Fruit fly (Drosophila melanogaster) whole organism, prepupa: Measurements from ENCODE around the gene PNKP.
A peak's percentile ranks its signal among the peaks of the same experiment; 100 is the strongest.

Experiments
- Blimp-1 ChIP-seq: fragments of 200-800 bp; sonication (Bioruptor generic); optimal IDR thresholded peaks from 3 replicates; lab custom pipeline; 2017; ENCODE audit warnings: missing biosample characterization, missing genetic modification characterization, mild to moderate bottlenecking, moderate library complexity, missing genetic modification reagents
- CG10631 ChIP-seq: fragments of 200-800 bp; sonication (Bioruptor generic); optimal IDR thresholded peaks from 2 replicates; lab custom pipeline; 2016; ENCODE audit warnings: missing biosample characterization, missing genetic modification characterization
- CG10669 ChIP-seq: fragments of 200-800 bp; sonication (Bioruptor generic); optimal IDR thresholded peaks from 3 replicates; lab custom pipeline; 2018; ENCODE audit warnings: missing biosample characterization, mild to moderate bottlenecking, missing genetic modification characterization, moderate library complexity
- CG11294 ChIP-seq: fragments of 200-800 bp; sonication (Bioruptor generic); IDR thresholded peaks from 2 replicates; pipeline ENCODE4 v1.3.6; 2022; ENCODE audit warnings: missing biosample characterization, missing genetic modification characterization
- CG11762 ChIP-seq: fragments of 200-800 bp; sonication (Bioruptor generic); optimal IDR thresholded peaks from 3 replicates; lab custom pipeline; 2016; ENCODE audit warnings: missing biosample characterization, missing genetic modification characterization; ENCODE audit not compliant: insufficient read depth
- CG11902 ChIP-seq: fragments of 200-800 bp; sonication (Bioruptor generic); optimal IDR thresholded peaks from 3 replicates; lab custom pipeline; 2016; ENCODE audit warnings: missing biosample characterization, missing genetic modification characterization
- CG1621 ChIP-seq: fragments of 200-800 bp; sonication (Bioruptor generic); optimal IDR thresholded peaks from 3 replicates; lab custom pipeline; 2018; ENCODE audit warnings: missing biosample characterization, mild to moderate bottlenecking, missing genetic modification characterization
- CG16779 ChIP-seq: fragments of 200-800 bp; sonication (Bioruptor generic); optimal IDR thresholded peaks from 3 replicates; lab custom pipeline; 2017; ENCODE audit warnings: missing biosample characterization, mild to moderate bottlenecking, missing genetic modification characterization
- CG31627 ChIP-seq: fragments of 200-800 bp; sonication (Bioruptor generic); optimal IDR thresholded peaks from 3 replicates; lab custom pipeline; 2016; ENCODE audit warnings: missing biosample characterization, missing genetic modification characterization
- CG32006 ChIP-seq: fragments of 200-800 bp; sonication (Bioruptor generic); optimal IDR thresholded peaks from 3 replicates; lab custom pipeline; 2017; ENCODE audit warnings: missing biosample characterization, mild to moderate bottlenecking, missing genetic modification characterization
- CG34406 ChIP-seq: fragments of 200-800 bp; sonication (Bioruptor generic); optimal IDR thresholded peaks from 3 replicates; lab custom pipeline; 2016; ENCODE audit warnings: missing biosample characterization, missing genetic modification characterization
- CG3919 ChIP-seq: fragments of 200-800 bp; sonication (Bioruptor generic); optimal IDR thresholded peaks from 3 replicates; lab custom pipeline; 2016; ENCODE audit warnings: missing biosample characterization, missing genetic modification characterization
- CG6163 ChIP-seq: fragments of 200-800 bp; sonication (Bioruptor generic); IDR thresholded peaks from 3 replicates; pipeline ENCODE4 v1.3.6; 2022; ENCODE audit warnings: missing biosample characterization, missing genetic modification characterization
- CG6276 ChIP-seq: fragments of 200-800 bp; sonication (Bioruptor generic); optimal IDR thresholded peaks from 2 replicates; lab custom pipeline; 2017; ENCODE audit warnings: missing biosample characterization, mild to moderate bottlenecking, missing genetic modification characterization
- CG6792 ChIP-seq: fragments of 200-800 bp; sonication (Bioruptor generic); optimal IDR thresholded peaks from 3 replicates; lab custom pipeline; 2016; ENCODE audit warnings: missing biosample characterization, missing genetic modification characterization
- CG6808 ChIP-seq: fragments of 200-800 bp; sonication (Bioruptor generic); optimal IDR thresholded peaks from 3 replicates; lab custom pipeline; 2017; ENCODE audit warnings: missing biosample characterization, missing genetic modification characterization, mild to moderate bottlenecking, moderate library complexity, missing genetic modification reagents
- CG7368 ChIP-seq: fragments of 200-800 bp; sonication (Bioruptor generic); optimal IDR thresholded peaks from 3 replicates; lab custom pipeline; 2016; ENCODE audit warnings: missing biosample characterization, missing genetic modification characterization
- CG8119 ChIP-seq: fragments of 200-800 bp; sonication (Bioruptor generic); IDR thresholded peaks from 3 replicates; pipeline ENCODE4 v1.3.6; 2022; ENCODE audit warnings: missing biosample characterization, missing genetic modification characterization
- CG8632 ChIP-seq: fragments of 200-800 bp; sonication (Bioruptor generic); optimal IDR thresholded peaks from 3 replicates; lab custom pipeline; 2016; ENCODE audit warnings: missing biosample characterization, missing genetic modification characterization
- CG9139 ChIP-seq: fragments of 200-800 bp; sonication (Bioruptor generic); optimal IDR thresholded peaks from 3 replicates; lab custom pipeline; 2017; ENCODE audit warnings: missing biosample characterization, mild to moderate bottlenecking, missing genetic modification characterization
- Eip75B ChIP-seq: fragments of 200-800 bp; sonication (Bioruptor generic); optimal IDR thresholded peaks from 3 replicates; lab custom pipeline; 2016; ENCODE audit warnings: missing biosample characterization, missing genetic modification characterization
- Eip78C ChIP-seq: fragments of 200-800 bp; sonication (Bioruptor generic); peaks from one replicate; lab custom pipeline; 2016; ENCODE audit warnings: missing biosample characterization, missing genetic modification characterization
- Ets21C ChIP-seq: fragments of 200-800 bp; sonication (Bioruptor generic); optimal IDR thresholded peaks from 3 replicates; lab custom pipeline; 2016; ENCODE audit warnings: missing biosample characterization, missing genetic modification characterization
- Ets96B ChIP-seq: fragments of 200-800 bp; optimal IDR thresholded peaks from 2 replicates; lab custom pipeline; 2019; ENCODE audit warnings: missing biosample characterization, mild to moderate bottlenecking, missing genetic modification characterization, moderate library complexity
- Gug ChIP-seq: fragments of 200-800 bp; sonication (Bioruptor generic); IDR thresholded peaks from 2 replicates; pipeline ENCODE4 v1.3.6; 2022; ENCODE audit warnings: missing biosample characterization, missing genetic modification characterization
- Hr39 ChIP-seq: fragments of 200-800 bp; sonication (Bioruptor generic); optimal IDR thresholded peaks from 2 replicates; lab custom pipeline; 2016; ENCODE audit warnings: missing biosample characterization, missing genetic modification characterization
- Lpt ChIP-seq: fragments of 200-800 bp; sonication (Bioruptor generic); optimal IDR thresholded peaks from 3 replicates; lab custom pipeline; 2016; ENCODE audit warnings: missing biosample characterization, missing genetic modification characterization
- achi ChIP-seq: fragments of 200-800 bp; sonication (Bioruptor generic); optimal IDR thresholded peaks from 3 replicates; lab custom pipeline; 2016; ENCODE audit warnings: missing biosample characterization, missing genetic modification characterization
- acj6 ChIP-seq: fragments of 200-800 bp; sonication (Bioruptor generic); optimal IDR thresholded peaks from 3 replicates; lab custom pipeline; 2016; ENCODE audit warnings: missing biosample characterization, missing genetic modification characterization
- cyc ChIP-seq: fragments of 200-800 bp; sonication (Bioruptor generic); optimal IDR thresholded peaks from 3 replicates; lab custom pipeline; 2016; ENCODE audit warnings: missing biosample characterization, missing genetic modification characterization
- dac ChIP-seq: fragments of 200-800 bp; sonication (Bioruptor generic); optimal IDR thresholded peaks from 2 replicates; lab custom pipeline; 2017; ENCODE audit warnings: missing biosample characterization, mild to moderate bottlenecking, missing genetic modification characterization
- dsx ChIP-seq: fragments of 200-800 bp; optimal IDR thresholded peaks from 3 replicates; lab custom pipeline; 2019; ENCODE audit warnings: missing biosample characterization, mild to moderate bottlenecking, missing genetic modification characterization, moderate library complexity; ENCODE audit not compliant: poor library complexity, severe bottlenecking
- eg ChIP-seq: fragments of 200-800 bp; sonication (Bioruptor generic); IDR thresholded peaks from 3 replicates; pipeline ENCODE4 v1.3.6; 2022; ENCODE audit warnings: missing biosample characterization, missing genetic modification characterization
- fd59A ChIP-seq: fragments of 200-800 bp; sonication (Bioruptor generic); optimal IDR thresholded peaks from 2 replicates; lab custom pipeline; 2017; ENCODE audit warnings: missing biosample characterization, mild to moderate bottlenecking, missing genetic modification characterization, missing genetic modification reagents
- fd85E ChIP-seq: fragments of 200-800 bp; sonication (Bioruptor generic); optimal IDR thresholded peaks from 3 replicates; lab custom pipeline; 2016; ENCODE audit warnings: missing biosample characterization, missing genetic modification characterization
- fkh ChIP-seq: fragments of 200-800 bp; sonication (Bioruptor generic); optimal IDR thresholded peaks from 3 replicates; lab custom pipeline; 2017; ENCODE audit warnings: missing biosample characterization, mild to moderate bottlenecking, missing genetic modification characterization, moderate library complexity
- lz ChIP-seq: fragments of 200-800 bp; sonication (Bioruptor generic); optimal IDR thresholded peaks from 3 replicates; lab custom pipeline; 2016; ENCODE audit warnings: missing biosample characterization, missing genetic modification characterization
- net ChIP-seq: fragments of 200-800 bp; sonication (Bioruptor generic); optimal IDR thresholded peaks from 3 replicates; lab custom pipeline; 2016; ENCODE audit warnings: missing biosample characterization, missing genetic modification characterization
- pdm3 ChIP-seq: fragments of 200-800 bp; sonication (Bioruptor generic); optimal IDR thresholded peaks from 3 replicates; lab custom pipeline; 2016; ENCODE audit warnings: missing biosample characterization, missing genetic modification characterization
- spab ChIP-seq: fragments of 200-800 bp; sonication (Bioruptor generic); optimal IDR thresholded peaks from 2 replicates; lab custom pipeline; 2017; ENCODE audit warnings: missing biosample characterization, mild to moderate bottlenecking, missing genetic modification characterization, missing genetic modification reagents
- ss ChIP-seq, 2 experiments: fragments of 200-800 bp; sonication (Bioruptor generic); optimal IDR thresholded peaks; 2 replicates in 1 of 2; 3 replicates in 1 of 2; lab custom pipeline; 2017 to 2018; ENCODE audit warnings: mild to moderate bottlenecking in 2 of 2, missing biosample characterization in 2 of 2, missing genetic modification characterization in 2 of 2, moderate library complexity in 1 of 2
- topi ChIP-seq: fragments of 200-800 bp; sonication (Bioruptor generic); optimal IDR thresholded peaks from 3 replicates; lab custom pipeline; 2016; ENCODE audit warnings: missing biosample characterization, missing genetic modification characterization
- vri ChIP-seq: fragments of 200-800 bp; sonication (Bioruptor generic); optimal IDR thresholded peaks from 3 replicates; lab custom pipeline; 2016; ENCODE audit warnings: missing biosample characterization, mild to moderate bottlenecking, missing genetic modification characterization

The PNKP gene

DNA sequence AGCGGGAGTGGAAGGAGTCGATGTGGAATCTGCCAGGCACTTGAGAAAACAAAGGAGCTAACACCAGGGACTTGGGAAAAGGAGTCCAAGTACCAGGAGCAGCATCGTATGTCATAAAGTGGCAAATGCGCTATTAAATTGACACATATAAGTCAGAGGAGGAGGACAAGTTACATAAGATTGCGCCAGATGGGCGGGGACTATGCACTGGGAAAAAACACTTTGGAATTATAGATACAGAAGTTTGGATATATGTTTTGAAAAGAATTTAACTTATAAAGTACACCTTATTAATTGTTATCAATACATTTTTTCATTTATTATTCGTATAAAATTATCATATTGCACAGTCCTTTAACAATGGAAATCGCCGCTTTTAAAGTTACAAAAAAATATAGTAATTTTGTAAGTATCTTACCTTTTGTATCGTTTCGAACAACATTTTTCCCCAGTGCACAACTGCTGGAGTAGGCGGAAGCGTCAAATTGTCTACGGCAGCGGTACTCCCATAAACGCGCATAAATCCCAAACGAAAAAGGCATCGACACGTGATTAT is 7.2 kb downstream of the PNKP start:
- no peak for TF ChIP-seq eg (GFP tag; lab: Robert Waterston, UW)
- TF ChIP-seq Eip78C (GFP tag; lab: Kevin White, UChicago), result peak; percentile 11
- TF ChIP-seq, all 60 proteins: peak for 1

DNA sequence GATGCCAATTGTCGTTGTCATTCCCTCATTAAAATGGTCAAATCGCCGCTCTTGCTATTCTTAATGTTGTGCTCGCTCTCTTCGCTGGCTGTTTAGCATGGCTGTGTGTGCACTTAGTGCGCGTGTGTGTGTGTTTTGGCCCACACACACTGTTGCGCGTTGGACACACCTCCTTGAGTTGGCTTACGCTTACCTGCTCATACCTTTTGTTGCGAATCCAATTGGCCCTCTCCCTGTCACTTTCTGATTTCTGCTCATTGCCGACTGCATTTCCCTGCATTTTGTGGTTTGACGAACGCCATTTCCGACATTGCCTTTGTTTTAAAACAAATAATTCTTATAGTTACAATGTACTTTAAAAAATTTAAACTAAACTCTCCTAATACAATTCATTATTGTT is 8.3 kb downstream of the PNKP start:
- TF ChIP-seq CG3919 (GFP tag; lab: Kevin White, UChicago) (no peak), CG16779 (tag; lab: Kevin White, UChicago) (no peak), acj6 (GFP tag; lab: Kevin White, UChicago) (no peak), Eip78C (GFP tag; lab: Kevin White, UChicago) (peak; percentile 8), CG9139 (GFP tag; lab: Kevin White, UChicago) (no peak), fd59A (GFP tag; lab: Kevin White, UChicago) (no peak)

dm6 chr3R:8334471-8334783 is 8.9 kb downstream of the PNKP start:
- TF ChIP-seq CG7368 (GFP tag; lab: Kevin White, UChicago), result no peak
- TF ChIP-seq spab (GFP tag; lab: Kevin White, UChicago), result no peak
- TF ChIP-seq Ets21C (GFP tag; lab: Kevin White, UChicago), result no peak
- TF ChIP-seq CG11294 (GFP tag; lab: Robert Waterston, UW), result no peak
- no peak for TF ChIP-seq fd59A (GFP tag; lab: Kevin White, UChicago)
- no peak for TF ChIP-seq CG10669 (GFP tag; lab: Kevin White, UChicago)

- TF ChIP-seq CG10669 (GFP tag; lab: Kevin White, UChicago) (peak; percentile 95), CG6808 (peak; percentile 97), CG3919 (GFP tag; lab: Kevin White, UChicago) (peak; percentile 98), CG10631 (GFP tag; lab: Kevin White, UChicago) (peak; percentile 97), pdm3 (GFP tag; lab: Kevin White, UChicago) (peak; percentile 96), CG34406 (GFP tag; lab: Kevin White, UChicago) (peak; percentile 93), CG11762 (GFP tag; lab: Kevin White, UChicago) (peak; percentile 94), CG9139 (GFP tag; lab: Kevin White, UChicago) (peak; percentile 89), cyc (GFP tag; lab: Kevin White, UChicago) (peak; percentile 93), fkh (GFP tag; lab: Kevin White, UChicago) (peak; percentile 78), CG8119 (GFP tag; lab: Robert Waterston, UW) (peak; percentile 97), Lpt (GFP tag; lab: Kevin White, UChicago) (peak; percentile 96), Ets96B (tag; lab: Kevin White, UChicago) (peak; percentile 96), dsx (GFP tag; lab: Kevin White, UChicago) (peak; percentile 95), lz (peak; percentile 95), ss (GFP tag; optimal IDR thresholded peaks at IDR 0.05; lab: Kevin White, UChicago) (peak; percentile 93 to 97), Eip78C (GFP tag; lab: Kevin White, UChicago) (peak; percentile 99), CG31627 (peak; percentile 90), CG6792 (peak; percentile 96), achi (GFP tag; lab: Kevin White, UChicago) (peak; percentile 96), dac (GFP tag; lab: Kevin White, UChicago) (peak; percentile 95), Eip75B (GFP tag; lab: Kevin White, UChicago) (peak; percentile 90), Blimp-1 (GFP tag; lab: Kevin White, UChicago) (peak; percentile 89), CG6276 (GFP tag; lab: Kevin White, UChicago) (peak; percentile 97), net (GFP tag; lab: Kevin White, UChicago) (peak; percentile 95), spab (GFP tag; lab: Kevin White, UChicago) (peak; percentile 95), CG8632 (peak; percentile 94), fd59A (GFP tag; lab: Kevin White, UChicago) (peak; percentile 96), vri (GFP tag; lab: Kevin White, UChicago) (peak; percentile 64), CG11902 (peak; percentile 99), Hr39 (GFP tag; lab: Kevin White, UChicago) (peak; percentile 84), CG6163 (GFP tag; lab: Robert Waterston, UW) (peak; percentile 88), fd85E (GFP tag; lab: Kevin White, UChicago) (peak; percentile 60), CG1621 (peak; percentile 76), topi (GFP tag; lab: Kevin White, UChicago) (peak; percentile 94), CG32006 (GFP tag; lab: Kevin White, UChicago) (peak; percentile 99), Gug (GFP tag; lab: Robert Waterston, UW) (peak; percentile 92)
These were observed 9.4 kb downstream of the PNKP start, which contains the start of gene Poxm for dm6 chr3R:8333768-8334470. Gene Poxm, minus strand, starts transcription at chr3R:8333792.
